Worm (Caenorhabditis elegans): ENCODE data around the gene cec-5.

DNA sequence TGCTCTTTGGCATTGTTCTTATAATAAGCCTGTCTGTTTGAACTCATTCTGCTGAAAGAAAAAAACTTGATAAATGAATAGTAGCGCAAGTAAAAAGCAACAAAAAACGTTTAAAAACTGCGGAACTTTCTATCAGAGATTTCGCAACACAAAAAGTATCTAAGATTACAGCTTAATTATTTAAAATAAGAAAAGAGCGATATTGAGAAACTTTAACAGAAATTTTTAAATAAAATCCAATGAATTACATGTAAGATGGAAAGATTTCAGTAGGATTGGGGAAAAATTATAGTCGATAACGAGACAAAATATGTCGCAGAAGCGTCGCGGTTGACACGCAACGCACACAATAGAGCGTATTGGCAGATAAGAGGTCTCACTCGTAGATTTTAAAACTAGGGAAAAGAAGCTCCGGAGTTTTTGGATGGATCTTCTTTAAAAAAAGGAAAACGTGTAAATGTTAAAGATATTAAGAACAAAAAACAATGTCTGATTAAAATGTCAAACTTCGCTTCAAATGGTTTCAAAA lies 18.2 kb downstream of the cec-5 start, which contains the start of gene ima-3:
- peak; percentile 35 for TF ChIP-seq tbx-2 (tag; optimal IDR thresholded peaks at IDR 0.05)
- TF ChIP-seq pag-3 (tag; optimal IDR thresholded peaks at IDR 0.05; ENCODE audit: borderline replicate concordance), result no peak
